Worm (Caenorhabditis elegans) whole organism, midembryonic: ENCODE results near the gene clec-55.

Experiments used
- flt-1 ChIP-seq: fragments of 200-800 bp; sonication (Bioruptor generic); IDR thresholded peaks from 2 replicates; pipeline ENCODE4 v1.3.6; 2022; ENCODE audit warnings: missing genetic modification characterization, missing compliant biosample characterization
- med-1 ChIP-seq: sonication (generic microtip); optimal IDR thresholded peaks from 2 replicates; lab custom pipeline; 2017; ENCODE audit warnings: missing genetic modification characterization, mild to moderate bottlenecking, missing compliant biosample characterization, antibody characterized with exemption, missing genetic modification reagents; ENCODE audit not compliant: insufficient read depth
- ref-1 ChIP-seq: fragments of 200-800 bp; sonication (Bioruptor generic); conservative IDR thresholded peaks from 2 replicates; pipeline ENCODE4 v1.3.6; 2022; ENCODE audit warnings: missing genetic modification reagents, missing genetic modification characterization, missing compliant biosample characterization
- tab-1 ChIP-seq: fragments of 200-800 bp; sonication (Bioruptor generic); IDR thresholded peaks from 2 replicates; pipeline ENCODE4 v1.3.6; 2022; ENCODE audit warnings: missing genetic modification characterization, missing compliant biosample characterization
- ztf-29 ChIP-seq: fragments of 200-800 bp; sonication (Bioruptor generic); IDR thresholded peaks from 2 replicates; pipeline ENCODE4 v1.3.6; 2022; ENCODE audit warnings: missing genetic modification reagents, missing genetic modification characterization, missing compliant biosample characterization

DNA sequence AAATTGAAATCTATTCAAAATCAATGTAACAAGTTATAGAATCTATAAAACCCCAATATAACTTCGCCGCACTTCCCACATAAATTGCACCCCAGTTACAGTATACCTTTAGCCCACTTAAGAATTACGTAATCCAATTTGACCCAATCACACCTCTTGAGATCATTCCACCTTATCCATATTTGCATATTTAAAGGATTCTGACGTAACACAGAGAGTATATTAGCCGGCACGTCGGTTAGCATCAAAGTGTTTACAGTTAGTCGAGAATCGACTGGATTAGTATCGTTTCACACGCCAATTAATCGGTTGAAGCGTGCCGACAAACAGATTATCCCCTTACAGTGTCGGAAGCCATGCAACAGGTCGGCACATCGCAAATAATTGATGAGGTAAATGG is 45.5 kb upstream of the clec-55 start:
- TF ChIP-seq ztf-29 (GFP tag; lab: Robert Waterston, UW) (no peak), ref-1 (GFP tag; lab: Robert Waterston, UW) (no peak), flt-1 (no peak), tab-1 (no peak), med-1 (GFP tag; lab: Kevin White, UChicago) (no peak)
